Worm (Caenorhabditis elegans) whole organism, midembryonic: ENCODE measurements around the gene lec-1.

Experiments
- T22C8.4 ChIP-seq: fragments of 200-800 bp; sonication (Bioruptor generic); IDR thresholded peaks from 2 replicates; pipeline ENCODE4 v1.3.6; 2022; ENCODE audit warnings: missing genetic modification characterization, missing compliant biosample characterization
- cog-1 ChIP-seq: sonication (generic microtip); optimal IDR thresholded peaks from 2 replicates; lab custom pipeline; 2016; ENCODE audit warnings: missing genetic modification characterization, missing compliant biosample characterization
- flt-1 ChIP-seq: fragments of 200-800 bp; sonication (Bioruptor generic); IDR thresholded peaks from 2 replicates; pipeline ENCODE4 v1.3.6; 2022; ENCODE audit warnings: missing genetic modification characterization, missing compliant biosample characterization
- klf-2 ChIP-seq: fragments of 200-800 bp; sonication (Bioruptor generic); conservative IDR thresholded peaks from 2 replicates; pipeline ENCODE4 v1.3.6; 2022; ENCODE audit warnings: missing genetic modification reagents, missing genetic modification characterization, missing compliant biosample characterization
- med-1 ChIP-seq: sonication (generic microtip); optimal IDR thresholded peaks from 2 replicates; lab custom pipeline; 2017; ENCODE audit warnings: missing genetic modification characterization, mild to moderate bottlenecking, missing compliant biosample characterization, antibody characterized with exemption, missing genetic modification reagents; ENCODE audit not compliant: insufficient read depth
- ref-1 ChIP-seq: fragments of 200-800 bp; sonication (Bioruptor generic); conservative IDR thresholded peaks from 2 replicates; pipeline ENCODE4 v1.3.6; 2022; ENCODE audit warnings: missing genetic modification reagents, missing genetic modification characterization, missing compliant biosample characterization
- tab-1 ChIP-seq: fragments of 200-800 bp; sonication (Bioruptor generic); IDR thresholded peaks from 2 replicates; pipeline ENCODE4 v1.3.6; 2022; ENCODE audit warnings: missing genetic modification characterization, missing compliant biosample characterization
- ztf-29 ChIP-seq: fragments of 200-800 bp; sonication (Bioruptor generic); IDR thresholded peaks from 2 replicates; pipeline ENCODE4 v1.3.6; 2022; ENCODE audit warnings: missing genetic modification reagents, missing genetic modification characterization, missing compliant biosample characterization

- TF ChIP-seq T22C8.4 (no peak), klf-2 (GFP tag; lab: Robert Waterston, UW) (no peak), med-1 (GFP tag; lab: Kevin White, UChicago) (no peak), flt-1 (GFP tag; lab: Robert Waterston, UW) (no peak), tab-1 (GFP tag; lab: Robert Waterston, UW) (no peak), cog-1 (no peak), ref-1 (no peak), ztf-29 (GFP tag; lab: Robert Waterston, UW) (no peak)
Observed at ce11 chrII:13193563-13194103, 1.7 kb upstream of the lec-1 start.
